Worm (Caenorhabditis elegans): ENCODE data around the gene F53F4.17.

Gene F53F4.17

ce11 chrV:13565197-13565596 is 22.8 kb upstream of the F53F4.17 start (continued):
- TF ChIP-seq elt-2 (tag; optimal IDR thresholded peaks at IDR 0.05) (peak; percentile 94), fkh-10 (GFP tag; optimal IDR thresholded peaks at IDR 0.05) (no peak), nhr-237 (tag; optimal IDR thresholded peaks at IDR 0.05) (no peak), tbx-2 (tag; optimal IDR thresholded peaks at IDR 0.05) (peak; percentile 41), nhr-28 (tag; optimal IDR thresholded peaks at IDR 0.05) (no peak), lsy-12 (tag; optimal IDR thresholded peaks at IDR 0.05) (peak; percentile 79), ama-1 (optimal IDR thresholded peaks at IDR 0.05) (peak; percentile 70), lin-39 (tag; optimal IDR thresholded peaks at IDR 0.05) (peak; percentile 90), fkh-2 (tag; optimal IDR thresholded peaks at IDR 0.05) (no peak), zag-1 (tag; optimal IDR thresholded peaks at IDR 0.05) (no peak), nhr-43 (tag; optimal IDR thresholded peaks at IDR 0.05; ENCODE audit: poor library complexity, severe bottlenecking) (peak; percentile 92), sea-2 (GFP tag; optimal IDR thresholded peaks at IDR 0.05) (no peak), ceh-28 (tag; optimal IDR thresholded peaks at IDR 0.05) (peak; percentile 75)

ce11 chrV:13565781-13566180 is 22.2 kb upstream of the F53F4.17 start, which contains the start of gene slrp-1:
TSS of gene slrp-1 (plus strand) at chrV:13565863.
- TF ChIP-seq eor-1 (tag; optimal IDR thresholded peaks at IDR 0.05): no peak
- TF ChIP-seq ama-1 (optimal IDR thresholded peaks at IDR 0.05): peak; percentile 19

- peak; percentile 33 for TF ChIP-seq lsy-12 (tag; optimal IDR thresholded peaks at IDR 0.05)
- TF ChIP-seq ama-1 (optimal IDR thresholded peaks at IDR 0.05): peak; percentile 76
- TF ChIP-seq elt-2 (tag; optimal IDR thresholded peaks at IDR 0.05): peak; percentile 16
- peak; percentile 55 for TF ChIP-seq nhr-43 (tag; optimal IDR thresholded peaks at IDR 0.05; ENCODE audit: poor library complexity, severe bottlenecking)
- no peak for TF ChIP-seq fkh-2 (tag; optimal IDR thresholded peaks at IDR 0.05)
Measured at ce11 chrV:13566967-13567366, 21.0 kb upstream of the F53F4.17 start.

ce11 chrV:13568533-13568932 is 19.5 kb upstream of the F53F4.17 start, which contains the start of the genes nuaf-1 and bir-2:
TSS of gene nuaf-1 (minus strand) at chrV:13568630.
TSS of gene bir-2 (plus strand) at chrV:13568850.
- no peak for TF ChIP-seq nhr-67 (tag; optimal IDR thresholded peaks at IDR 0.05)
- TF ChIP-seq daf-12 (tag; optimal IDR thresholded peaks at IDR 0.05): no peak
- peak; percentile 91 for TF ChIP-seq lin-15B (tag; optimal IDR thresholded peaks at IDR 0.05)
- no peak for TF ChIP-seq ceh-9 (tag; optimal IDR thresholded peaks at IDR 0.05)
- peak; percentile 21 for TF ChIP-seq elt-2 (tag; optimal IDR thresholded peaks at IDR 0.05)
- TF ChIP-seq nhr-43 (tag; optimal IDR thresholded peaks at IDR 0.05; ENCODE audit: poor library complexity, severe bottlenecking): peak; percentile 7
- TF ChIP-seq nhr-28 (tag; optimal IDR thresholded peaks at IDR 0.05): no peak
- TF ChIP-seq egl-27 (tag; optimal IDR thresholded peaks at IDR 0.05): no peak
- no peak for TF ChIP-seq fkh-2 (tag; optimal IDR thresholded peaks at IDR 0.05)
- peak; percentile 54 for TF ChIP-seq hmg-11 (tag; optimal IDR thresholded peaks at IDR 0.05)
- TF ChIP-seq nhr-76 (tag; optimal IDR thresholded peaks at IDR 0.05): no peak
- TF ChIP-seq ztf-4 (tag; optimal IDR thresholded peaks at IDR 0.05): no peak
- TF ChIP-seq unc-62 (GFP tag; optimal IDR thresholded peaks at IDR 0.05): no peak
- no peak for TF ChIP-seq skn-1 (tag; optimal IDR thresholded peaks at IDR 0.05)
- TF ChIP-seq mdl-1 (tag; optimal IDR thresholded peaks at IDR 0.05): no peak
- TF ChIP-seq ceh-82 (tag; optimal IDR thresholded peaks at IDR 0.05): no peak
- peak; percentile 55 for TF ChIP-seq nfya-1 (tag; optimal IDR thresholded peaks at IDR 0.05; ENCODE audit: insufficient read depth)
- peak; percentile 43 for TF ChIP-seq snpc-4 (tag; optimal IDR thresholded peaks at IDR 0.05)
- no peak for TF ChIP-seq sea-2 (GFP tag; optimal IDR thresholded peaks at IDR 0.05)
- no peak for TF ChIP-seq ceh-16 (tag; optimal IDR thresholded peaks at IDR 0.05)
- TF ChIP-seq nhr-23 (tag; optimal IDR thresholded peaks at IDR 0.05): peak; percentile 57
- TF ChIP-seq aly-2 (tag; optimal IDR thresholded peaks at IDR 0.05): no peak
- no peak for TF ChIP-seq elt-1 (tag; optimal IDR thresholded peaks at IDR 0.05)
- TF ChIP-seq pha-4 (tag; optimal IDR thresholded peaks at IDR 0.05): peak; percentile 85
- TF ChIP-seq mml-1 (tag; optimal IDR thresholded peaks at IDR 0.05): no peak
- TF ChIP-seq R02D3.7 (tag; optimal IDR thresholded peaks at IDR 0.05): peak; percentile 37
- TF ChIP-seq ama-1 (optimal IDR thresholded peaks at IDR 0.05): no peak
- no peak for TF ChIP-seq eor-1 (tag; optimal IDR thresholded peaks at IDR 0.05)
- no peak for TF ChIP-seq elt-3 (tag; optimal IDR thresholded peaks at IDR 0.05)
- no peak for TF ChIP-seq zag-1 (tag; optimal IDR thresholded peaks at IDR 0.05)
- TF ChIP-seq nhr-77 (tag; optimal IDR thresholded peaks at IDR 0.05): no peak
- TF ChIP-seq ceh-28 (tag; optimal IDR thresholded peaks at IDR 0.05): no peak
- TF ChIP-seq fkh-10 (GFP tag; optimal IDR thresholded peaks at IDR 0.05): no peak
- TF ChIP-seq lsy-12 (tag; optimal IDR thresholded peaks at IDR 0.05): no peak
- TF ChIP-seq pqm-1 (tag; optimal IDR thresholded peaks at IDR 0.05): peak; percentile 42
- TF ChIP-seq fos-1 (tag; optimal IDR thresholded peaks at IDR 0.05): no peak
- peak; percentile 50 for TF ChIP-seq lin-39 (tag; optimal IDR thresholded peaks at IDR 0.05)
- no peak for TF ChIP-seq nhr-12 (tag; optimal IDR thresholded peaks at IDR 0.05)
- no peak for TF ChIP-seq egl-5 (tag; optimal IDR thresholded peaks at IDR 0.05)
- no peak for TF ChIP-seq jun-1 (tag; optimal IDR thresholded peaks at IDR 0.05)
- TF ChIP-seq ZK546.5 (tag; optimal IDR thresholded peaks at IDR 0.05): no peak
- TF ChIP-seq nhr-237 (tag; optimal IDR thresholded peaks at IDR 0.05): no peak

Data from whole organism, L3 larva.